Worm (Caenorhabditis elegans): ENCODE results near the gene srw-13.
"Not testable (repeated sequence)": the region's sequence is repeated elsewhere in the genome, so short reads cannot be mapped to it uniquely, and the experiment has no call there.

Gene srw-13

ce11 chrV:15192377-15192776 is 39.9 kb upstream of the srw-13 start, which contains the start of gene plc-2:
Gene plc-2 (plus strand): TSS chrV:15192572.
- no peak for TF ChIP-seq tbx-8 (GFP tag; optimal IDR thresholded peaks at IDR 0.05)
- TF ChIP-seq unc-120 (tag; optimal IDR thresholded peaks at IDR 0.05; ENCODE audit: poor library complexity, severe bottlenecking) = no peak

- no peak for TF ChIP-seq lin-32 (GFP tag; optimal IDR thresholded peaks at IDR 0.05)
- no peak for TF ChIP-seq cnd-1 (tag; optimal IDR thresholded peaks at IDR 0.05)
- no peak for TF ChIP-seq nhr-2 (tag; optimal IDR thresholded peaks at IDR 0.05)
- TF ChIP-seq hlh-1 (tag; optimal IDR thresholded peaks at IDR 0.05) = no peak
Observed at ce11 chrV:15193909-15194308, 38.4 kb upstream of the srw-13 start, which contains the start of gene Y75B12B.13. Gene Y75B12B.13 (minus strand): TSS chrV:15194009.

- TF ChIP-seq flh-1 (GFP tag; optimal IDR thresholded peaks at IDR 0.05) (no peak), mep-1 (tag; optimal IDR thresholded peaks at IDR 0.05) (no peak), cnd-1 (tag; optimal IDR thresholded peaks at IDR 0.05) (no peak), drap-1 (GFP tag; optimal IDR thresholded peaks at IDR 0.05) (no peak), ceh-39 (tag; optimal IDR thresholded peaks at IDR 0.05) (no peak), sem-2 (GFP tag; optimal IDR thresholded peaks at IDR 0.05) (no peak), sptf-1 (tag; optimal IDR thresholded peaks at IDR 0.05) (no peak), elt-1 (tag; optimal IDR thresholded peaks at IDR 0.05; ENCODE audit: borderline replicate concordance, insufficient read depth) (no peak), lin-13 (tag; optimal IDR thresholded peaks at IDR 0.05) (no peak), mls-2 (tag; optimal IDR thresholded peaks at IDR 0.05) (no peak), elt-3 (tag; optimal IDR thresholded peaks at IDR 0.05) (no peak)
Observed at ce11 chrV:15197955-15198354, 34.3 kb upstream of the srw-13 start, which contains the start of gene srw-1. Gene srw-1 (plus strand): TSS chrV:15198255.

- TF ChIP-seq ceh-43 (GFP tag; optimal IDR thresholded peaks at IDR 0.05) (no peak), blmp-1 (tag; optimal IDR thresholded peaks at IDR 0.05) (no peak), nhr-237 (tag; optimal IDR thresholded peaks at IDR 0.05) (no peak), sptf-1 (tag; optimal IDR thresholded peaks at IDR 0.05) (no peak), ztf-11 (tag; optimal IDR thresholded peaks at IDR 0.05) (no peak), mep-1 (tag; optimal IDR thresholded peaks at IDR 0.05) (no peak), ceh-39 (tag; optimal IDR thresholded peaks at IDR 0.05) (no peak), tbx-8 (GFP tag; optimal IDR thresholded peaks at IDR 0.05) (no peak), unc-120 (tag; optimal IDR thresholded peaks at IDR 0.05; ENCODE audit: poor library complexity, severe bottlenecking) (no peak), nhr-28 (tag; optimal IDR thresholded peaks at IDR 0.05) (no peak)
Observed at ce11 chrV:15199768-15200167, 32.5 kb upstream of the srw-13 start, which contains the start of gene Y75B12B.10. Gene Y75B12B.10 (plus strand): TSS chrV:15200068.

- not testable (repeated sequence) for TF ChIP-seq blmp-1 (tag; optimal IDR thresholded peaks at IDR 0.05); tbx-8 (GFP tag; optimal IDR thresholded peaks at IDR 0.05); zip-8 (tag; optimal IDR thresholded peaks at IDR 0.05)
Observed at ce11 chrV:15207681-15208080, 24.6 kb upstream of the srw-13 start, which contains the start of gene C41G6.12. Gene C41G6.12 (minus strand): TSS chrV:15207781.

ce11 chrV:15211869-15212268 is 20.4 kb upstream of the srw-13 start, which contains the start of gene sri-24:
Gene sri-24 (plus strand): TSS chrV:15212169.
- TF ChIP-seq mls-2 (tag; optimal IDR thresholded peaks at IDR 0.05); lin-32 (GFP tag; optimal IDR thresholded peaks at IDR 0.05); ces-1 (GFP tag; optimal IDR thresholded peaks at IDR 0.05): not testable (repeated sequence)

ce11 chrV:15215175-15215574 is 17.1 kb upstream of the srw-13 start, which contains the start of gene sri-26:
Gene sri-26 (plus strand): TSS chrV:15215475.
- not testable (repeated sequence) for TF ChIP-seq tbx-8 (GFP tag; optimal IDR thresholded peaks at IDR 0.05); unc-62 (GFP tag; optimal IDR thresholded peaks at IDR 0.05); nhr-12 (tag; optimal IDR thresholded peaks at IDR 0.05)

ce11 chrV:15216705-15217104 is 15.6 kb upstream of the srw-13 start, which contains the start of gene sri-25:
Gene sri-25 (plus strand): TSS chrV:15217005.
- TF ChIP-seq pha-4 (tag; optimal IDR thresholded peaks at IDR 0.05) = no peak
- TF ChIP-seq ztf-11 (tag; optimal IDR thresholded peaks at IDR 0.05) = no peak
- no peak for TF ChIP-seq drap-1 (GFP tag; optimal IDR thresholded peaks at IDR 0.05)
- TF ChIP-seq cnd-1 (tag; optimal IDR thresholded peaks at IDR 0.05) = no peak
- no peak for TF ChIP-seq ceh-43 (GFP tag; optimal IDR thresholded peaks at IDR 0.05)
- no peak for TF ChIP-seq bed-3 (GFP tag; optimal IDR thresholded peaks at IDR 0.05)
- TF ChIP-seq zip-8 (tag; optimal IDR thresholded peaks at IDR 0.05) = no peak

Measured in whole organism, mixed stage, embryonic.